Worm (Caenorhabditis elegans): ENCODE results near the gene W01B6.5.

The W01B6.5 gene

DNA sequence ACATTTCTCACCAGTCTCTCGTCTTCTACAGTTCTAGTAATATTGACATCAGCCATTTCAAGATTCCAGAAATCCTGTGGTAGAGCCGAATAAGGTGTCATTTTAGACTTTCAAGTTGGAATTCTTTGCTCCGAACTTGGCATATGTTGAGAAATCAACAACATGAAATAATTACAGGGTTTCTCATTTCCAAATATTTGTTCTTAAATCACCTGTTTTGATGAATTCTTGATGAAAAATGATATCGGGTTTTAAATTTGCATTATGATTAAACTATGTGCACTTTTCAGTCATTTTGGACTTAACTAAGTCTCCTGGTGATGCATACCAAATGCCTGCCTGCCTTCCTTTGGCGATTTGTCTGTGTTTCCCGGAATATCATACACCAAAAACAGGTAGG, 22.4 kb upstream of the W01B6.5 start, which contains the start of gene srv-12:
TSS of gene srv-12 (minus strand) at position 101 of the 400 bp plus-strand sequence.
- TF ChIP-seq T22C8.4 (GFP tag; IDR thresholded peaks at IDR 0.05) (no peak), med-1 (GFP tag; optimal IDR thresholded peaks at IDR 0.05; ENCODE audit: insufficient read depth) (no peak), tab-1 (GFP tag; IDR thresholded peaks at IDR 0.05) (no peak), klf-2 (GFP tag; conservative IDR thresholded peaks at IDR 0.05) (no peak), ref-1 (GFP tag; conservative IDR thresholded peaks at IDR 0.05) (no peak), flt-1 (GFP tag; IDR thresholded peaks at IDR 0.05) (no peak), cog-1 (tag; optimal IDR thresholded peaks at IDR 0.05) (no peak), ztf-29 (GFP tag; IDR thresholded peaks at IDR 0.05) (no peak), ztf-23 (GFP tag; IDR thresholded peaks at IDR 0.05) (no peak)

DNA sequence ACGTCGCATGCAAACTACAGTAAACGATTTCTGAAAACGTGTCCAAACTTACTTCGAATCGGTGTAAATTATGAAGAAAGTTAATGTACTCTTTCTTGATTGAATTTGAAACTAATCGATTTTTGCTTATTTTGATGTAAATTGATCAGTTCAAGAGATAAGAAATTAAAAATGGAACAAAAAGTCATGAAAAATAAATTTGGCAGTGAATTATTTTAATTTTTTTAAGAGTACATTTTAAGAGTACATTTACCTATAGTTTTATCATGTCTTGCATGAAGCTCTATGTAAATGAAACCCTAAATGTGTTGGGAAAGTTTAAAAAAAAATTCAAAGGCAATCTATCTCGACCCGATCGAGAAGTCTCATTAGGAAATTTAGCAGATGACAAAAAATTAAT, 19.9 kb upstream of the W01B6.5 start, which contains the start of gene T04B2.7:
TSS of gene T04B2.7 (minus strand) at position 101 of the 400 bp plus-strand sequence.
- TF ChIP-seq cog-1 (tag; optimal IDR thresholded peaks at IDR 0.05) (no peak), ztf-29 (GFP tag; IDR thresholded peaks at IDR 0.05) (no peak), flt-1 (GFP tag; IDR thresholded peaks at IDR 0.05) (no peak), T22C8.4 (GFP tag; IDR thresholded peaks at IDR 0.05) (no peak), ztf-23 (GFP tag; IDR thresholded peaks at IDR 0.05) (no peak), tab-1 (GFP tag; IDR thresholded peaks at IDR 0.05) (no peak), med-1 (GFP tag; optimal IDR thresholded peaks at IDR 0.05; ENCODE audit: insufficient read depth) (no peak)

DNA sequence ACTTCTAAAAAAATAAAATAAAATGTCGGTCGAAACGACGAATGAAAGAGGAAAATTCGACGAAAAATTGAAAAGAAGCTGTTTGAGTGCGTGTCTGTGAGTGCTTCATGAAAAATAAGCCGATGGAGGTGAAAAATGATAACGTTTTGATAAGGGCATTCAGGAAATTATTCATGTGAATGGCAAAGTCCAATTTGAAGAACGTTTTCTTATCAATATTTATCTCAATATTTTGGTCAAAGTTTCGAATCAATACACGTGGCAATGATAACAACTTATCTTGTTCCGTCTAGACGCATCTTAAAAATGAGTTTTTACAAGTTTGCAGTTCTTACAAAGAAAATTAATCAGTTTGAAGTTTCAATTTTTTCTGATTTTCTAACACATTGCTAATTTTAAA, 16.8 kb upstream of the W01B6.5 start:
- TF ChIP-seq ref-1 (GFP tag; conservative IDR thresholded peaks at IDR 0.05), result no peak

DNA sequence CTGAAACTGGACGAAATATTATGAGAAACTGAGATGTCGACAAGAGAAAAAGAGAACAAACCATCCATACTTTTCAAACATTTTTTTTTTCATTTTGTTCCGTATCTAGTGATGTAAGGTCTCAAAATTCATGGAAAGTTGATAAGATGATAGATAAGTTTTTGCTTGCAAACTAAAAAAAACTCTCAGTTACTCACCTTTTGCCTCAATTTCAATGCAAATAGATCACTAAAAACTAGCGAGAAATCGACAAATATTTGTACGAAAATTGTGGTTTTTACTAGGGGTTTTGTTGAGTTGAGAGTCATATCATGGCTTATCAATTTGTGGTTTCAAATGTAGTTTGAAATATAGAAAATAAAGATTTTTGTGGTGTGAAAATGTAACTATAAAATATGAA, 15.2 kb upstream of the W01B6.5 start:
- TF ChIP-seq ztf-29 (GFP tag; IDR thresholded peaks at IDR 0.05) (no peak), med-1 (GFP tag; optimal IDR thresholded peaks at IDR 0.05; ENCODE audit: insufficient read depth) (no peak), tab-1 (GFP tag; IDR thresholded peaks at IDR 0.05) (no peak), cog-1 (tag; optimal IDR thresholded peaks at IDR 0.05) (no peak), flt-1 (GFP tag; IDR thresholded peaks at IDR 0.05) (no peak), ref-1 (GFP tag; conservative IDR thresholded peaks at IDR 0.05) (no peak), ztf-23 (GFP tag; IDR thresholded peaks at IDR 0.05) (no peak), T22C8.4 (GFP tag; IDR thresholded peaks at IDR 0.05) (no peak), klf-2 (GFP tag; conservative IDR thresholded peaks at IDR 0.05) (no peak)

DNA sequence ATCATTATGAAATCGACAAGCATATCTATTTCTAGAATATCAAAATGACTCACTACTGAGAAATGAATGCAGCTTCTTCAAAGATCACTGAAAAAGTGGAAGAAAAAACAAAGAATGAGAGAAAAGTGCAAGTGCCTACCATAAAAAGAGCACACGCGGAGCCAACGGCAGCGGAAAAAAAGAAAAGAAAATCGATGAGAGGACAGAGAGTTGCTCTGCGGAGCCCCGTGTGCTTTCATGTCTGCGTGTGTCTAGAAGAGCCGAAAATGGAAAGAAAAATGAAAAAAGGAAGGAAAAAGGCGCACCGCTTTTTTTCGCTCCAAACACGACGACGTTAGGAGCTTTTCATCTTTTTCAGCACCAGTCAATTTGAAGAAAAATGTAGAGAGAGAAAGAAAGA, 13.3 kb upstream of the W01B6.5 start, which contains the start of gene ipla-7:
TSS of gene ipla-7 (minus strand) at position 122 of the 400 bp plus-strand sequence.
- TF ChIP-seq klf-2 (GFP tag; conservative IDR thresholded peaks at IDR 0.05) (no peak), T22C8.4 (GFP tag; IDR thresholded peaks at IDR 0.05) (no peak), ztf-23 (GFP tag; IDR thresholded peaks at IDR 0.05) (no peak), tab-1 (GFP tag; IDR thresholded peaks at IDR 0.05) (no peak), med-1 (GFP tag; optimal IDR thresholded peaks at IDR 0.05; ENCODE audit: insufficient read depth) (no peak), flt-1 (GFP tag; IDR thresholded peaks at IDR 0.05) (no peak), ref-1 (GFP tag; conservative IDR thresholded peaks at IDR 0.05) (no peak), cog-1 (tag; optimal IDR thresholded peaks at IDR 0.05) (no peak), ztf-29 (GFP tag; IDR thresholded peaks at IDR 0.05) (no peak)

DNA sequence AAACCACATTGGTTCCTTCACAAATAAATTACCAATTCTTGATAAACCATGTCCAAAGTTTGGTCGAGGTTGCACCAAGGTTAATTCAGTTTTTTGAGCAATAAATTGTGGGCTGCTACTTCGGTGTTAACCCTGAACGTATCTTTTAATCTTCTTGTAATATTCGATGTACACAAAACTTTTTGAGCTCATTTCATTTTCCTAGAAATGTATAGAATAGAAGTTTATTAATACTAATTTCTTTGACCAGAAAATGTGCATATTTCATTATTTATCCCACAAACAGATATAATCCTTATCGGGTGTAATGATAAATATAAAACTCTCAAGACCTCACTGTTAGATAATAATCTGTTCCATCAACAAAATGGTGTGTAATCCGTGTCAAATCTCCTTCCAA, 12.1 kb upstream of the W01B6.5 start:
- TF ChIP-seq flt-1 (GFP tag; IDR thresholded peaks at IDR 0.05), result no peak
- no peak for TF ChIP-seq klf-2 (GFP tag; conservative IDR thresholded peaks at IDR 0.05)
- TF ChIP-seq tab-1 (GFP tag; IDR thresholded peaks at IDR 0.05), result no peak
- no peak for TF ChIP-seq ref-1 (GFP tag; conservative IDR thresholded peaks at IDR 0.05)
- no peak for TF ChIP-seq med-1 (GFP tag; optimal IDR thresholded peaks at IDR 0.05; ENCODE audit: insufficient read depth)
- no peak for TF ChIP-seq ztf-23 (GFP tag; IDR thresholded peaks at IDR 0.05)
- no peak for TF ChIP-seq T22C8.4 (GFP tag; IDR thresholded peaks at IDR 0.05)

DNA sequence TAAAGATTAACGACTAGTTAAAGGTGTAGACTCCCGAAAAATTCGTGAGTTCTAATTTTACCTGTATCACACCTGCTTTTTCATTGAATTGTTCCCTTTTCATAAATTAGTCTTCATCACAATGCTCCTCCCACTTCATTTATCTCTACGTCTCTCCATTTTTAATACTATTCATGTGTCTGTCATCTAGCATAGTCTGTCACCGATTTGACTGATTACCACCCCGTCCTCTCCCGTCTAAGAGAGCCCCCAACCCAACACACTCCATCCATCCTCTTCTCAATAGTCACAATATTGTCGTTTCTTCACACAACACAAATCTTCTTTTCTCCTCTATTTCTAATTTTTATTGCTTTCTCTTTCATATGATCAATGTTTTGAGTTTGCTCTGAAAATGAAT, 10.8 kb upstream of the W01B6.5 start:
- no peak for TF ChIP-seq klf-2 (GFP tag; conservative IDR thresholded peaks at IDR 0.05)

DNA sequence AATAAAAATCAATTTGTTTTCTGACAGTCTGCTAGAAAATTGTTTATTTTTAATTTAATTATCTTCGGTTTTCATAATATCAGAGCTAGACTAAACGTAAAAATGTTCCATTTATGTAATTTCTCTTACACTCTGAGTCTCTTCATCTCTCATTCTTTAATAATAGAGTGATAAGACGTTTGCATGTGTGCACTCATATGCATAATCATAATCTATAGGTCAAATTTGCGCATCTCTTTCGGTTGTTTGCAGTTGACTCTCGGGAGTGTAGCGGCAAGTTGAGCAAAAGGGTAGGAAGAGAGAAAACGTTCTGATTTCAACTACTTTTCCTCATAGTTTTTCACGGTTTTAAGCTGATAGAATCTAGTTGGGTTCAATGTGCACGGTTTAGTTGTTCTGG, 9.5 kb upstream of the W01B6.5 start:
- TF ChIP-seq ref-1 (GFP tag; conservative IDR thresholded peaks at IDR 0.05), result no peak
- no peak for TF ChIP-seq med-1 (GFP tag; optimal IDR thresholded peaks at IDR 0.05; ENCODE audit: insufficient read depth)
- TF ChIP-seq T22C8.4 (GFP tag; IDR thresholded peaks at IDR 0.05), result no peak
- TF ChIP-seq tab-1 (GFP tag; IDR thresholded peaks at IDR 0.05), result no peak
- no peak for TF ChIP-seq ztf-23 (GFP tag; IDR thresholded peaks at IDR 0.05)
- no peak for TF ChIP-seq cog-1 (tag; optimal IDR thresholded peaks at IDR 0.05)
- no peak for TF ChIP-seq flt-1 (GFP tag; IDR thresholded peaks at IDR 0.05)
- no peak for TF ChIP-seq ztf-29 (GFP tag; IDR thresholded peaks at IDR 0.05)
- TF ChIP-seq klf-2 (GFP tag; conservative IDR thresholded peaks at IDR 0.05), result no peak

DNA sequence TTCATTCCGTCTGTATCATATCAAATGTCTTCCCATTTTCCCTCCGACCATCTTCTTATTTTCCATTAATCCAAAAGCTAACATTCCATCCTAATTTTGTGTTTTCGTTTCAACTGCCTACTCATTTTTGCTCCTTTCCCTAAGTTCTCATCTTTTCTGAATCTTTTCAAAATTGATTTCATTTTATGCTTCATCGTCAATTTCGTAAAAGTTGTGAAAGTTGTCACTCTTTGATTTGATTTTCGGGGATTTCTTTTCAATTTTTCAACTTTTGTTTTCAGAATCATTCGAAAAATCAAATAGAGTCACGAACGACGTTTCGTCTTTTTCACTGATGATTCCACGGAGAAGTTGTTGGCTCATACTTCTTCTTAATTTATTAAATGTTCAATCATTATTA, 8.5 kb upstream of the W01B6.5 start, which contains the start of gene cwn-2:
TSS of gene cwn-2 (plus strand) at position 276 of the 400 bp plus-strand sequence.
- TF ChIP-seq ztf-29 (GFP tag; IDR thresholded peaks at IDR 0.05) (no peak), T22C8.4 (GFP tag; IDR thresholded peaks at IDR 0.05) (no peak), ref-1 (GFP tag; conservative IDR thresholded peaks at IDR 0.05) (no peak), med-1 (GFP tag; optimal IDR thresholded peaks at IDR 0.05; ENCODE audit: insufficient read depth) (no peak), flt-1 (GFP tag; IDR thresholded peaks at IDR 0.05) (no peak), ztf-23 (GFP tag; IDR thresholded peaks at IDR 0.05) (no peak), klf-2 (GFP tag; conservative IDR thresholded peaks at IDR 0.05) (no peak), cog-1 (tag; optimal IDR thresholded peaks at IDR 0.05) (no peak), tab-1 (GFP tag; IDR thresholded peaks at IDR 0.05) (no peak)

DNA sequence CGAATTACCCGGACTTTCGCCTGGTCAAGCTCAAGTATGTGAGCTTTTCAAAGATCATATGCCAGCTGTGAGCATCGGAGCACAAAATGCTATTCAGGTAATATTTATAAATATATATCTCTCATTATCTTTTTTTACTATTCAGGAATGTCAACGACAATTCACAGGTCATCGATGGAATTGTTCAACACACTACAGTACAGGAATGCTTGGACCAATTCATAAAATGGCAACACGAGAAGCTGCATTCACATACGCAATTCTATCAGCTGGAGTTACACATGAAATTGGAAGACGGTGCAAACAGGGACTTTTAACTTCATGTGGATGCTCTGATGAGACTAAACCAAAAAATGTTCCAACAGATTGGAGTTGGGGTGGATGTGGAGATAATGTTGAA, 7.7 kb upstream of the W01B6.5 start:
- TF ChIP-seq med-1 (GFP tag; optimal IDR thresholded peaks at IDR 0.05; ENCODE audit: insufficient read depth) (no peak), tab-1 (GFP tag; IDR thresholded peaks at IDR 0.05) (no peak), ztf-29 (GFP tag; IDR thresholded peaks at IDR 0.05) (no peak), flt-1 (GFP tag; IDR thresholded peaks at IDR 0.05) (no peak), T22C8.4 (GFP tag; IDR thresholded peaks at IDR 0.05) (no peak), ref-1 (GFP tag; conservative IDR thresholded peaks at IDR 0.05) (no peak), cog-1 (tag; optimal IDR thresholded peaks at IDR 0.05) (no peak), ztf-23 (GFP tag; IDR thresholded peaks at IDR 0.05) (no peak), klf-2 (GFP tag; conservative IDR thresholded peaks at IDR 0.05) (no peak)

Data from whole organism, midembryonic.